Worm (Caenorhabditis elegans) whole organism, L3 larva: ENCODE measurements around the gene cec-1.

ENCODE experiments used
- R02D3.7 ChIP-seq: fragments of 150-350 bp; optimal IDR thresholded peaks from 2 replicates; lab custom pipeline; 2014; ENCODE audit warnings: missing biosample characterization, missing genetic modification characterization
- egl-27 ChIP-seq: sonication (generic microtip); optimal IDR thresholded peaks from 4 replicates; lab custom pipeline; 2017; ENCODE audit warnings: missing biosample characterization, missing genetic modification reagents, missing genetic modification characterization
- lin-15B ChIP-seq: fragments of 150-350 bp; optimal IDR thresholded peaks from 2 replicates; lab custom pipeline; 2014; ENCODE audit warnings: missing biosample characterization, missing genetic modification characterization
- lin-39 ChIP-seq: fragments of 150-350 bp; optimal IDR thresholded peaks from 2 replicates; lab custom pipeline; 2018; ENCODE audit warnings: missing biosample characterization, missing genetic modification reagents, missing genetic modification characterization
- mdl-1 ChIP-seq: fragments of 150-350 bp; optimal IDR thresholded peaks from 2 replicates; lab custom pipeline; 2014; ENCODE audit warnings: missing biosample characterization, missing genetic modification characterization
- pqm-1 ChIP-seq: fragments of 150-350 bp; optimal IDR thresholded peaks from 2 replicates; lab custom pipeline; 2017; ENCODE audit warnings: missing biosample characterization, missing genetic modification characterization, inconsistent platforms
- skn-1 ChIP-seq: fragments of 150-350 bp; optimal IDR thresholded peaks from 2 replicates; lab custom pipeline; 2014; ENCODE audit warnings: missing biosample characterization, missing genetic modification characterization
- snpc-4 ChIP-seq: fragments of 150-350 bp; optimal IDR thresholded peaks from 2 replicates; lab custom pipeline; 2014; ENCODE audit warnings: missing biosample characterization, missing genetic modification characterization

DNA sequence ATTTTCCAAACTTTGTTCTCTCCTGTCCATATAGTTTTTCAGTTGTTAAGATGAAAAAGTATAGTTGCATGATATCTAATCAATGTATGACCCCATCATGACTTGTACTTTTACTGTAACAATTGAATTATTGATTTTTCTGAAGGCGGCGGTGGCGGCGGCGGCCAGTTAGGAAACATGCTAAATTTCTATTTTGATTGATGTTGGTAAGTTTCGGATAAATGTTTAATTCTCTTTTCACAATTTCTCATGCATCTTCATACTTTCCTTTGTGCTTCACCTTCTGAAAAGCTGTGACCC lies 8.2 kb upstream of the cec-1 start, which contains the start of gene sor-1:
- TF ChIP-seq egl-27 (tag; lab: Kevin White, UChicago) (no peak), lin-39 (tag; lab: Kevin White, UChicago) (no peak), mdl-1 (tag; lab: Kevin White, UChicago) (no peak), pqm-1 (no peak), lin-15B (no peak), skn-1 (tag; lab: Kevin White, UChicago) (no peak), R02D3.7 (tag; lab: Kevin White, UChicago) (no peak), snpc-4 (tag; lab: Kevin White, UChicago) (no peak)
